Worm (Caenorhabditis elegans): Measurements from ENCODE around the gene T15B7.15.

Gene T15B7.15

ce11 chrV:6819812-6820211 is 18.7 kb downstream of the T15B7.15 start, which contains the start of gene dmsr-13:
TSS of gene dmsr-13 (minus strand) at chrV:6819912.
- no peak for TF ChIP-seq pag-3 (tag; optimal IDR thresholded peaks at IDR 0.05; ENCODE audit: borderline replicate concordance, insufficient read depth)
- TF ChIP-seq skn-1 (tag; optimal IDR thresholded peaks at IDR 0.05), result no peak
- TF ChIP-seq nhr-77 (tag; optimal IDR thresholded peaks at IDR 0.05), result no peak
- TF ChIP-seq hlh-17 (GFP tag; optimal IDR thresholded peaks at IDR 0.05; ENCODE audit: borderline replicate concordance), result no peak
- TF ChIP-seq mep-1 (tag; optimal IDR thresholded peaks at IDR 0.05), result no peak
- no peak for TF ChIP-seq ceh-8 (GFP tag; optimal IDR thresholded peaks at IDR 0.05)
- no peak for TF ChIP-seq lsy-2 (tag; optimal IDR thresholded peaks at IDR 0.05)
- no peak for TF ChIP-seq unc-86 (tag; optimal IDR thresholded peaks at IDR 0.05)
- TF ChIP-seq nhr-71 (tag; optimal IDR thresholded peaks at IDR 0.05), result no peak
- TF ChIP-seq ztf-11 (tag; optimal IDR thresholded peaks at IDR 0.05), result no peak
- no peak for TF ChIP-seq nhr-28 (tag; optimal IDR thresholded peaks at IDR 0.05)

- TF ChIP-seq hlh-4 (tag; optimal IDR thresholded peaks at IDR 0.05), result peak; percentile 7
- no peak for TF ChIP-seq lin-35 (GFP tag; optimal IDR thresholded peaks at IDR 0.05)
- no peak for TF ChIP-seq nhr-237 (tag; optimal IDR thresholded peaks at IDR 0.05)
- peak; percentile 48 for TF ChIP-seq fkh-8 (tag; optimal IDR thresholded peaks at IDR 0.05)
- TF ChIP-seq swsn-7 (tag; optimal IDR thresholded peaks at IDR 0.05), result no peak
- no peak for TF ChIP-seq blmp-1 (tag; optimal IDR thresholded peaks at IDR 0.05)
Measured at ce11 chrV:6817184-6817583, 21.3 kb downstream of the T15B7.15 start, which contains the start of gene dmsr-14. TSS of gene dmsr-14 (minus strand) at chrV:6817284.

ce11 chrV:6813862-6814261 is 24.6 kb downstream of the T15B7.15 start:
- TF ChIP-seq aly-2 (tag; optimal IDR thresholded peaks at IDR 0.05), result no peak
- TF ChIP-seq snpc-4 (tag; optimal IDR thresholded peaks at IDR 0.05), result no peak
- no peak for TF ChIP-seq efl-1 (optimal IDR thresholded peaks at IDR 0.05)
- TF ChIP-seq efl-1 (GFP tag; optimal IDR thresholded peaks at IDR 0.05 in 1 of 2), result peak in 1 of 2 experiments; percentile 77

- no peak for TF ChIP-seq nhr-19 (GFP tag; conservative IDR thresholded peaks at IDR 0.05)
- no peak for TF ChIP-seq ztf-11 (tag; optimal IDR thresholded peaks at IDR 0.05)
- TF ChIP-seq sox-4 (tag; optimal IDR thresholded peaks at IDR 0.05), result no peak
- no peak for TF ChIP-seq ets-5 (GFP tag; IDR thresholded peaks at IDR 0.05)
- TF ChIP-seq tlp-1 (tag; optimal IDR thresholded peaks at IDR 0.05), result peak; percentile 50
- peak; percentile 77 for TF ChIP-seq elt-2 (tag; optimal IDR thresholded peaks at IDR 0.05)
- TF ChIP-seq pag-3 (tag; optimal IDR thresholded peaks at IDR 0.05; ENCODE audit: borderline replicate concordance, insufficient read depth), result no peak
Measured at ce11 chrV:6811863-6812262, 26.6 kb downstream of the T15B7.15 start.

ce11 chrV:6810091-6810490 is 28.4 kb downstream of the T15B7.15 start:
- no peak for TF ChIP-seq pag-3 (tag; optimal IDR thresholded peaks at IDR 0.05; ENCODE audit: borderline replicate concordance, insufficient read depth)
- peak; percentile 32 for TF ChIP-seq elt-2 (tag; optimal IDR thresholded peaks at IDR 0.05)

ce11 chrV:6808962-6809361 is 29.5 kb downstream of the T15B7.15 start, which contains the start of gene dmsr-16:
TSS of gene dmsr-16 (minus strand) at chrV:6809062.
- no peak for TF ChIP-seq zip-4 (GFP tag; optimal IDR thresholded peaks at IDR 0.05)
- no peak for TF ChIP-seq xbp-1 (tag; optimal IDR thresholded peaks at IDR 0.05)
- TF ChIP-seq unc-98 (GFP tag; IDR thresholded peaks at IDR 0.05), result no peak
- no peak for TF ChIP-seq ceh-63 (GFP tag; optimal IDR thresholded peaks at IDR 0.05)
- no peak for TF ChIP-seq fkh-4 (tag; optimal IDR thresholded peaks at IDR 0.05; ENCODE audit: borderline replicate concordance)
- TF ChIP-seq mep-1 (tag; optimal IDR thresholded peaks at IDR 0.05), result no peak
- TF ChIP-seq nhr-85 (tag), result no peak

All from whole organism, L1 larva.